Fruit fly (Drosophila melanogaster) whole organism, prepupa: ENCODE data around the gene dan.

Experiments
- CG11294 ChIP-seq: fragments of 200-800 bp; sonication (Bioruptor generic); IDR thresholded peaks from 2 replicates; pipeline ENCODE4 v1.3.6; 2022; ENCODE audit warnings: missing biosample characterization, missing genetic modification characterization
- CG11762 ChIP-seq: fragments of 200-800 bp; sonication (Bioruptor generic); optimal IDR thresholded peaks from 3 replicates; lab custom pipeline; 2016; ENCODE audit warnings: missing biosample characterization, missing genetic modification characterization; ENCODE audit not compliant: insufficient read depth
- CG11902 ChIP-seq: fragments of 200-800 bp; sonication (Bioruptor generic); optimal IDR thresholded peaks from 3 replicates; lab custom pipeline; 2016; ENCODE audit warnings: missing biosample characterization, missing genetic modification characterization
- CG4318 ChIP-seq: fragments of 200-800 bp; sonication (Bioruptor generic); optimal IDR thresholded peaks from 3 replicates; lab custom pipeline; 2017; ENCODE audit warnings: missing biosample characterization, mild to moderate bottlenecking, missing genetic modification characterization
- CG8632 ChIP-seq: fragments of 200-800 bp; sonication (Bioruptor generic); optimal IDR thresholded peaks from 3 replicates; lab custom pipeline; 2016; ENCODE audit warnings: missing biosample characterization, missing genetic modification characterization
- CG9139 ChIP-seq: fragments of 200-800 bp; sonication (Bioruptor generic); optimal IDR thresholded peaks from 3 replicates; lab custom pipeline; 2017; ENCODE audit warnings: missing biosample characterization, mild to moderate bottlenecking, missing genetic modification characterization
- Ets21C ChIP-seq: fragments of 200-800 bp; sonication (Bioruptor generic); optimal IDR thresholded peaks from 3 replicates; lab custom pipeline; 2016; ENCODE audit warnings: missing biosample characterization, missing genetic modification characterization
- Hr39 ChIP-seq: fragments of 200-800 bp; sonication (Bioruptor generic); optimal IDR thresholded peaks from 2 replicates; lab custom pipeline; 2016; ENCODE audit warnings: missing biosample characterization, missing genetic modification characterization
- OdsH ChIP-seq: fragments of 200-800 bp; sonication (Bioruptor generic); optimal IDR thresholded peaks from 3 replicates; lab custom pipeline; 2016; ENCODE audit warnings: missing biosample characterization, missing genetic modification characterization
- Sox102F ChIP-seq: fragments of 200-800 bp; sonication (Bioruptor generic); optimal IDR thresholded peaks from 2 replicates; lab custom pipeline; 2016; ENCODE audit warnings: missing biosample characterization, mild to moderate bottlenecking, missing genetic modification characterization
- fd59A ChIP-seq: fragments of 200-800 bp; sonication (Bioruptor generic); optimal IDR thresholded peaks from 2 replicates; lab custom pipeline; 2017; ENCODE audit warnings: missing biosample characterization, mild to moderate bottlenecking, missing genetic modification characterization, missing genetic modification reagents
- fkh ChIP-seq: fragments of 200-800 bp; sonication (Bioruptor generic); optimal IDR thresholded peaks from 3 replicates; lab custom pipeline; 2017; ENCODE audit warnings: missing biosample characterization, mild to moderate bottlenecking, missing genetic modification characterization, moderate library complexity

DNA sequence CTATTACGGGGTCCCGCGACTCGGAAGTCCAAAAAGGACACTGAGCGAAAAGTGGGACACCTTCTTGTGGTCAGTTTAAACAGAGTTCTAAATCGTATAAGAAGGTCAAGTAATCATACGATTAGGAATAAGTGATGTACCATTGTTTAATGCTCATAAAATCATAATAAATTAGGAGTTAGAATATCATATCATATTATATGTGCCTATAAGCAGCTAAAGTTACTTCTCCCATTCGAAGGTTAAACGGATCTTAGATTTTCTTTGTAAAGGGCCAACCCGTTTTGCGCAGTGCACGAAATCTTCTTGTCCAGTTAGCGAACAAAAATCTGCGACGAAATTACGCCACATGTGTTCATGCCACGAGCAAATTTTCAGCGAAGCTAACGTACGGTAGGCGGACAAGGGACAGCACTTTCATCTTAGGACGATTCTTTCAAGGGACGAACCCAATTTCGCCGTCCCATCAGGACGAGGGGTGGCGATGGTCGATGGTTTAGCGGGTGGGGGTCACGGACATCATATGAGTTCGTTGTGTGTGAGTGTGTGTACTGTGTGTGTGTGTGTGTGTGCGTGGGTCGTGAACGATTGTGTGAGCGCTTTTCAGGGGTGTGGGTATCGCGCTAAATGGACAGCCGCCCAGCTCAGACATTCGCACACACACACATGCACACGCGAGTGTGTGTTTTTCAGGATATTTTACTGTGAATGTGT lies 15.8 kb upstream of the dan start:
- no peak for TF ChIP-seq CG11762 (GFP tag; lab: Kevin White, UChicago)
- TF ChIP-seq Ets21C (GFP tag; lab: Kevin White, UChicago), result no peak
- no peak for TF ChIP-seq Sox102F (GFP tag; lab: Kevin White, UChicago)
- TF ChIP-seq CG11294 (GFP tag; lab: Robert Waterston, UW), result no peak
- TF ChIP-seq CG11902 (GFP tag; lab: Kevin White, UChicago), result no peak
- no peak for TF ChIP-seq CG8632
- TF ChIP-seq Hr39 (GFP tag; lab: Kevin White, UChicago), result no peak
- TF ChIP-seq fkh (GFP tag; lab: Kevin White, UChicago), result no peak
- TF ChIP-seq CG9139, result no peak
- no peak for TF ChIP-seq OdsH
- no peak for TF ChIP-seq CG4318 (GFP tag; lab: Kevin White, UChicago)
- no peak for TF ChIP-seq fd59A (GFP tag; lab: Kevin White, UChicago)
